Worm (Caenorhabditis elegans) whole organism, L1 larva: ENCODE results near the gene Y57G11B.2.

ENCODE experiments used
- C04F5.9 ChIP-seq: sonication (generic microtip); optimal IDR thresholded peaks from 2 replicates; lab custom pipeline; 2016; ENCODE audit warnings: missing genetic modification characterization, missing compliant biosample characterization
- alr-1 ChIP-seq: fragments of 200-800 bp; sonication (Bioruptor generic); optimal IDR thresholded peaks from 2 replicates; lab custom pipeline; 2018; ENCODE audit warnings: borderline replicate concordance, mild to moderate bottlenecking, missing genetic modification characterization, missing compliant biosample characterization
- ama-1 ChIP-seq: fragments of 150-350 bp; optimal IDR thresholded peaks from 2 replicates; lab custom pipeline; 2014
- blmp-1 ChIP-seq: fragments of 150-350 bp; optimal IDR thresholded peaks from 2 replicates; lab custom pipeline; 2014; ENCODE audit warnings: missing biosample characterization, missing genetic modification characterization
- ceh-82 ChIP-seq, 3 experiments: fragments of 150-350 bp in 1 of 3; sonication (generic microtip) in 2 of 3; optimal IDR thresholded peaks; 2 replicates each; lab custom pipeline; 2014 to 2017; ENCODE audit warnings: missing biosample characterization in 3 of 3, missing genetic modification characterization in 3 of 3
- ceh-88 ChIP-seq: fragments of 200-800 bp; sonication (Bioruptor generic); IDR thresholded peaks from 2 replicates; pipeline ENCODE4 v1.3.6; 2022; ENCODE audit warnings: missing genetic modification characterization, missing compliant biosample characterization
- ceh-90 ChIP-seq: sonication (generic microtip); optimal IDR thresholded peaks from 2 replicates; lab custom pipeline; 2016; ENCODE audit warnings: missing genetic modification characterization, missing compliant biosample characterization
- dpl-1 ChIP-seq, 3 experiments: fragments of 150-350 bp in 2 of 3; sonication (generic microtip) in 1 of 3; optimal IDR thresholded peaks; 2 replicates each; lab custom pipeline; 2014 to 2017; ENCODE audit warnings: missing biosample characterization in 3 of 3, missing genetic modification characterization in 3 of 3, missing genetic modification reagents in 3 of 3
- dsc-1 ChIP-seq: sonication (generic microtip); optimal IDR thresholded peaks from 2 replicates; lab custom pipeline; 2016; ENCODE audit warnings: mild to moderate bottlenecking, missing genetic modification characterization, missing compliant biosample characterization
- efl-1 ChIP-seq, 4 experiments: fragments of 150-350 bp; optimal IDR thresholded peaks in 3 of 4; peaks in 1 of 4; 1 replicate in 1 of 4; 2 replicates in 3 of 4; lab custom pipeline; 2014; ENCODE audit warnings: missing biosample characterization in 2 of 4, missing genetic modification characterization in 2 of 4, missing genetic modification reagents in 2 of 4
- efl-3 ChIP-seq: fragments of 200-800 bp; sonication (Bioruptor generic); optimal IDR thresholded peaks from 2 replicates; lab custom pipeline; 2018; ENCODE audit warnings: mild to moderate bottlenecking, missing genetic modification characterization, missing compliant biosample characterization
- elt-2 ChIP-seq: sonication (generic microtip); optimal IDR thresholded peaks from 2 replicates; lab custom pipeline; 2016; ENCODE audit warnings: missing genetic modification characterization, mild to moderate bottlenecking, inconsistent platforms, missing compliant biosample characterization, missing genetic modification reagents
- elt-3 ChIP-seq, 6 experiments: fragments of 150-350 bp in 1 of 6; sonication (generic microtip); optimal IDR thresholded peaks; 2 replicates each; lab custom pipeline; 2017 to 2018; ENCODE audit warnings: missing biosample characterization in 6 of 6, missing genetic modification characterization in 6 of 6, inconsistent platforms in 1 of 6
- fos-1 ChIP-seq: fragments of 150-350 bp; optimal IDR thresholded peaks from 2 replicates; lab custom pipeline; 2014; ENCODE audit warnings: missing biosample characterization, missing genetic modification characterization
- grh-1 ChIP-seq: fragments of 200-800 bp; sonication (Bioruptor generic); IDR thresholded peaks from 2 replicates; pipeline ENCODE4 v1.3.6; 2022; ENCODE audit warnings: missing genetic modification reagents, missing genetic modification characterization, missing compliant biosample characterization
- hlh-17 ChIP-seq: fragments of 200-800 bp; sonication (Bioruptor generic); optimal IDR thresholded peaks from 2 replicates; lab custom pipeline; 2018; ENCODE audit warnings: missing genetic modification characterization, mild to moderate bottlenecking, missing compliant biosample characterization, moderate library complexity, borderline replicate concordance
- hpl-2 ChIP-seq: fragments of 150-350 bp; optimal IDR thresholded peaks from 2 replicates; lab custom pipeline; 2014; ENCODE audit warnings: missing biosample characterization, missing genetic modification reagents, missing genetic modification characterization
- irx-1 ChIP-seq: sonication (generic microtip); optimal IDR thresholded peaks from 2 replicates; lab custom pipeline; 2016; ENCODE audit warnings: missing genetic modification characterization, missing compliant biosample characterization
- isw-1 ChIP-seq: fragments of 200-800 bp; sonication (Bioruptor generic); IDR thresholded peaks from 2 replicates; pipeline ENCODE4 v1.3.6; 2022; ENCODE audit warnings: missing genetic modification characterization, missing compliant biosample characterization
- lir-3 ChIP-seq: sonication (generic microtip); optimal IDR thresholded peaks from 2 replicates; lab custom pipeline; 2016; ENCODE audit warnings: mild to moderate bottlenecking, missing genetic modification characterization, moderate library complexity, missing compliant biosample characterization; ENCODE audit not compliant: poor library complexity
- lsy-2 ChIP-seq, 2 experiments: fragments of 150-350 bp; optimal IDR thresholded peaks; 2 replicates each; lab custom pipeline; 2014; ENCODE audit warnings: missing biosample characterization in 2 of 2, missing genetic modification characterization in 2 of 2
- mab-9 ChIP-seq: fragments of 200-800 bp; sonication (Bioruptor generic); IDR thresholded peaks from 2 replicates; pipeline ENCODE4 v1.3.6; 2022; ENCODE audit warnings: missing genetic modification reagents, missing genetic modification characterization, missing compliant biosample characterization
- mef-2 ChIP-seq: fragments of 150-350 bp; optimal IDR thresholded peaks from 2 replicates; lab custom pipeline; 2014; ENCODE audit warnings: missing biosample characterization, missing genetic modification characterization
- mep-1 ChIP-seq: fragments of 150-350 bp; optimal IDR thresholded peaks from 2 replicates; lab custom pipeline; 2014; ENCODE audit warnings: missing biosample characterization, missing genetic modification characterization
- nhr-12 ChIP-seq: sonication (generic microtip); optimal IDR thresholded peaks from 2 replicates; lab custom pipeline; 2017; ENCODE audit warnings: missing biosample characterization, missing genetic modification characterization
- nhr-19 ChIP-seq: fragments of 200-800 bp; sonication (Bioruptor generic); conservative IDR thresholded peaks from 2 replicates; pipeline ENCODE4 v1.3.6; 2022; ENCODE audit warnings: missing genetic modification characterization, missing compliant biosample characterization
- nhr-20 ChIP-seq: sonication (generic microtip); optimal IDR thresholded peaks from 2 replicates; lab custom pipeline; 2016; ENCODE audit warnings: mild to moderate bottlenecking, missing genetic modification characterization, missing compliant biosample characterization
- nhr-237 ChIP-seq: fragments of 150-350 bp; optimal IDR thresholded peaks from 2 replicates; lab custom pipeline; 2014; ENCODE audit warnings: missing biosample characterization, missing genetic modification characterization
- nhr-28 ChIP-seq: fragments of 150-350 bp; optimal IDR thresholded peaks from 2 replicates; lab custom pipeline; 2014; ENCODE audit warnings: missing biosample characterization, missing genetic modification characterization
- nhr-47 ChIP-seq: sonication (generic microtip); optimal IDR thresholded peaks from 2 replicates; lab custom pipeline; 2016; ENCODE audit warnings: mild to moderate bottlenecking, missing genetic modification characterization, moderate library complexity, missing compliant biosample characterization
- nhr-76 ChIP-seq: sonication (generic microtip); optimal IDR thresholded peaks from 2 replicates; lab custom pipeline; 2017; ENCODE audit warnings: missing biosample characterization, missing genetic modification characterization
- nhr-77 ChIP-seq: fragments of 150-350 bp; optimal IDR thresholded peaks from 2 replicates; lab custom pipeline; 2014; ENCODE audit warnings: missing biosample characterization, missing genetic modification characterization
- nhr-85 ChIP-seq: sonication (generic microtip); peaks from one replicate; lab custom pipeline; 2016; ENCODE audit warnings: missing genetic modification characterization, inconsistent platforms, missing compliant biosample characterization
- nhr-90 ChIP-seq: sonication (generic microtip); optimal IDR thresholded peaks from 2 replicates; lab custom pipeline; 2016; ENCODE audit warnings: mild to moderate bottlenecking, missing genetic modification characterization, missing compliant biosample characterization; ENCODE audit not compliant: poor library complexity
- pax-3 ChIP-seq: fragments of 200-800 bp; sonication (Bioruptor generic); optimal IDR thresholded peaks from 2 replicates; lab custom pipeline; 2018; ENCODE audit warnings: mild to moderate bottlenecking, missing genetic modification characterization, moderate library complexity, missing compliant biosample characterization
- pqm-1 ChIP-seq: sonication (generic microtip); optimal IDR thresholded peaks from 3 replicates; lab custom pipeline; 2017; ENCODE audit warnings: missing biosample characterization, missing genetic modification characterization
- skn-1 ChIP-seq: fragments of 150-350 bp; optimal IDR thresholded peaks from 2 replicates; lab custom pipeline; 2014; ENCODE audit warnings: missing biosample characterization, missing genetic modification characterization
- snu-23 ChIP-seq: sonication (generic microtip); optimal IDR thresholded peaks from 2 replicates; lab custom pipeline; 2016; ENCODE audit warnings: missing genetic modification characterization, missing compliant biosample characterization
- sox-4 ChIP-seq: sonication (generic microtip); optimal IDR thresholded peaks from 2 replicates; lab custom pipeline; 2016; ENCODE audit warnings: missing genetic modification characterization, missing compliant biosample characterization
- sptf-1 ChIP-seq: fragments of 150-350 bp; optimal IDR thresholded peaks from 2 replicates; lab custom pipeline; 2014; ENCODE audit warnings: missing biosample characterization, missing genetic modification characterization
- swsn-7 ChIP-seq: sonication (generic microtip); optimal IDR thresholded peaks from 2 replicates; lab custom pipeline; 2016; ENCODE audit warnings: missing genetic modification characterization, missing compliant biosample characterization
- unc-130 ChIP-seq: fragments of 150-350 bp; optimal IDR thresholded peaks from 2 replicates; lab custom pipeline; 2017; ENCODE audit warnings: missing biosample characterization, missing genetic modification characterization, inconsistent platforms
- unc-98 ChIP-seq: fragments of 200-800 bp; sonication (Bioruptor generic); IDR thresholded peaks from 2 replicates; pipeline ENCODE4 v1.3.6; 2022; ENCODE audit warnings: missing genetic modification characterization, missing compliant biosample characterization
- xbp-1 ChIP-seq: sonication (generic microtip); optimal IDR thresholded peaks from 2 replicates; lab custom pipeline; 2016; ENCODE audit warnings: missing genetic modification characterization, missing compliant biosample characterization
- zag-1 ChIP-seq: fragments of 150-350 bp; optimal IDR thresholded peaks from 2 replicates; lab custom pipeline; 2014; ENCODE audit warnings: missing biosample characterization, missing genetic modification characterization
- ztf-11 ChIP-seq, 2 experiments: sonication (generic microtip); optimal IDR thresholded peaks; 2 replicates each; lab custom pipeline; 2016 to 2017; ENCODE audit warnings: missing genetic modification characterization in 2 of 2, missing biosample characterization in 1 of 2, missing compliant biosample characterization in 1 of 2

Gene Y57G11B.2

DNA sequence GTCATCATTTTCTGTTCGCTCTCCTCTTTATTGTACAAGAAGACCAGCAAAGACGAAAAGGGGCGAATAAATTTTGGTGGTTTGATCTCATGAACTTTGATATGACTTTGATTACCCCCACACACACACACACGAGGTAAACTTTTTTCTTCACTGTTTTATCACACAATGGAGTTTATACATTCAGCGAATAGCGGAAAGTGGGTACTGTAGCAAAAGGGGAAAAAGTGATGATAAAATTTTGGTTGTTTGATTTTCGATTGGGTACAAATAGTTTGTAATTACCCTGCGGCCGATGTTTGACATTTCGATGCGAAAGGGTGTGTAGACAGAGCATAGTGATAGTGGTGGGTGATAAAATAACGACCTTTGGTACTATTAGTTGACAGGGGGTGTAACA, 29.1 kb downstream of the Y57G11B.2 start (continued):
- peak; percentile 7 to 37 for TF ChIP-seq efl-1 (optimal IDR thresholded peaks at IDR 0.05; lab: Kevin White, UChicago)
- TF ChIP-seq efl-1 (GFP tag; optimal IDR thresholded peaks at IDR 0.05 in 1 of 2; lab: Kevin White, UChicago), result peak in 1 of 2 experiments; percentile 94
- TF ChIP-seq nhr-19 (GFP tag; lab: Robert Waterston, UW), result peak; percentile 90
- TF ChIP-seq sptf-1 (tag; lab: Kevin White, UChicago), result no peak
- TF ChIP-seq lsy-2 (tag; optimal IDR thresholded peaks at IDR 0.05; lab: Kevin White, UChicago), result peak; percentile 76 to 94
- TF ChIP-seq lir-3 (tag; lab: Kevin White, UChicago), result no peak
- peak; percentile 81 for TF ChIP-seq nhr-47 (tag; lab: Kevin White, UChicago)
- peak; percentile 65 for TF ChIP-seq nhr-76
- TF ChIP-seq elt-2 (tag; lab: Kevin White, UChicago), result peak; percentile 99
- TF ChIP-seq unc-130, result no peak
- TF ChIP-seq dsc-1 (tag; lab: Kevin White, UChicago), result no peak
- peak; percentile 82 for TF ChIP-seq skn-1 (tag; lab: Kevin White, UChicago)
- peak; percentile 34 for TF ChIP-seq xbp-1 (tag; lab: Kevin White, UChicago)
- no peak for TF ChIP-seq mab-9 (GFP tag; lab: Robert Waterston, UW)
- TF ChIP-seq alr-1 (tag; lab: Kevin White, UChicago), result no peak
- TF ChIP-seq zag-1 (tag; lab: Kevin White, UChicago), result no peak
- TF ChIP-seq nhr-12 (tag; lab: Kevin White, UChicago), result no peak
- TF ChIP-seq unc-98 (GFP tag; lab: Robert Waterston, UW), result no peak
- TF ChIP-seq sox-4 (tag; lab: Kevin White, UChicago), result no peak
- no peak for TF ChIP-seq hpl-2 (GFP tag; lab: Kevin White, UChicago)
- no peak for TF ChIP-seq isw-1 (GFP tag; lab: Robert Waterston, UW)
- TF ChIP-seq ceh-90 (tag; lab: Kevin White, UChicago), result no peak
- TF ChIP-seq ztf-11 (tag; optimal IDR thresholded peaks at IDR 0.05; lab: Kevin White, UChicago), result no peak
- peak; percentile 86 for TF ChIP-seq pqm-1
- peak; percentile 93 for TF ChIP-seq blmp-1 (tag; lab: Kevin White, UChicago)
- TF ChIP-seq snu-23 (GFP tag; lab: Kevin White, UChicago), result peak; percentile 89
- TF ChIP-seq dpl-1 (GFP tag; optimal IDR thresholded peaks at IDR 0.05; lab: Kevin White, UChicago), result peak in 2 of 3 experiments; percentile 5 to 23
- TF ChIP-seq grh-1 (GFP tag; lab: Robert Waterston, UW), result peak; percentile 80
- peak; percentile 65 for TF ChIP-seq irx-1 (tag; lab: Kevin White, UChicago)
- TF ChIP-seq ceh-88 (GFP tag; lab: Robert Waterston, UW), result peak; percentile 45; the same call in 1 of the 2 replicates
- no peak for TF ChIP-seq efl-3 (GFP tag; lab: Kevin White, UChicago)
- peak; percentile 55 for TF ChIP-seq pax-3 (tag; lab: Kevin White, UChicago)

- TF ChIP-seq blmp-1 (tag; lab: Kevin White, UChicago) (peak; percentile 12), ama-1 (lab: Kevin White, UChicago) (no peak), nhr-20 (tag; lab: Kevin White, UChicago) (peak; percentile 46), elt-3 (tag; optimal IDR thresholded peaks at IDR 0.05; lab: Kevin White, UChicago) (peak in 1 of 6 experiments; percentile 55), efl-1 (optimal IDR thresholded peaks at IDR 0.05; lab: Kevin White, UChicago) (no peak), efl-1 (GFP tag; optimal IDR thresholded peaks at IDR 0.05 in 1 of 2; lab: Kevin White, UChicago) (no peak), nhr-28 (tag; lab: Kevin White, UChicago) (no peak), ztf-11 (tag; optimal IDR thresholded peaks at IDR 0.05; lab: Kevin White, UChicago) (no peak), nhr-85 (tag; lab: Kevin White, UChicago) (peak; percentile 67)
These were observed 34.2 kb downstream of the Y57G11B.2 start for ce11 chrIV:14599321-14599720.

- TF ChIP-seq nhr-237 (tag; lab: Kevin White, UChicago) (no peak), dsc-1 (tag; lab: Kevin White, UChicago) (no peak), zag-1 (tag; lab: Kevin White, UChicago) (no peak), nhr-77 (no peak), mef-2 (no peak), snu-23 (GFP tag; lab: Kevin White, UChicago) (peak; percentile 30), nhr-90 (no peak), hlh-17 (GFP tag; lab: Kevin White, UChicago) (no peak), swsn-7 (no peak), ceh-82 (tag; optimal IDR thresholded peaks at IDR 0.05; lab: Kevin White, UChicago) (no peak), C04F5.9 (no peak), mep-1 (tag; lab: Kevin White, UChicago) (no peak), pqm-1 (no peak), nhr-20 (tag; lab: Kevin White, UChicago) (peak; percentile 40), unc-98 (GFP tag; lab: Robert Waterston, UW) (no peak), nhr-85 (tag; lab: Kevin White, UChicago) (peak; percentile 84), fos-1 (no peak), pax-3 (tag; lab: Kevin White, UChicago) (no peak), skn-1 (tag; lab: Kevin White, UChicago) (no peak), efl-1 (optimal IDR thresholded peaks at IDR 0.05; lab: Kevin White, UChicago) (no peak), efl-1 (GFP tag; optimal IDR thresholded peaks at IDR 0.05 in 1 of 2; lab: Kevin White, UChicago) (peak in 1 of 2 experiments; percentile 90), dpl-1 (GFP tag; optimal IDR thresholded peaks at IDR 0.05; lab: Kevin White, UChicago) (no peak), grh-1 (GFP tag; lab: Robert Waterston, UW) (no peak)
These were observed 37.9 kb downstream of the Y57G11B.2 start for ce11 chrIV:14603022-14603421.
